Fruit fly (Drosophila melanogaster) whole organism, embryonic: ENCODE measurements around the gene CG32320.

Experiments
- CG10267 ChIP-seq: fragments of 200-800 bp; sonication (Bioruptor generic); optimal IDR thresholded peaks from 2 replicates; lab custom pipeline; 2018; ENCODE audit warnings: missing biosample characterization, mild to moderate bottlenecking, missing genetic modification characterization, moderate library complexity
- CG12071 ChIP-seq: fragments of 200-800 bp; sonication (Bioruptor generic); optimal IDR thresholded peaks from 3 replicates; lab custom pipeline; 2018; ENCODE audit warnings: missing biosample characterization, mild to moderate bottlenecking, missing genetic modification characterization
- CG14014 ChIP-seq: fragments of 200-800 bp; sonication (Bioruptor generic); IDR thresholded peaks from 2 replicates; pipeline ENCODE4 v1.3.6; 2022; ENCODE audit warnings: missing biosample characterization, missing genetic modification characterization
- CG14441 ChIP-seq: fragments of 200-800 bp; sonication (Bioruptor generic); IDR thresholded peaks from 2 replicates; pipeline ENCODE4 v1.3.6; 2022; ENCODE audit warnings: missing biosample characterization, missing genetic modification characterization
- CG15514 ChIP-seq: fragments of 200-800 bp; sonication (Bioruptor generic); optimal IDR thresholded peaks from 3 replicates; lab custom pipeline; 2017; ENCODE audit warnings: missing biosample characterization, missing genetic modification characterization, mild to moderate bottlenecking, moderate library complexity, missing genetic modification reagents
- CG16815 ChIP-seq: fragments of 200-800 bp; sonication (Bioruptor generic); optimal IDR thresholded peaks from 3 replicates; lab custom pipeline; 2017; ENCODE audit warnings: missing biosample characterization, mild to moderate bottlenecking, missing genetic modification characterization
- CG2120 ChIP-seq: fragments of 200-800 bp; sonication (Bioruptor generic); optimal IDR thresholded peaks from 3 replicates; lab custom pipeline; 2016; ENCODE audit warnings: missing biosample characterization, missing genetic modification characterization
- CG2712 ChIP-seq: fragments of 200-800 bp; optimal IDR thresholded peaks from 3 replicates; lab custom pipeline; 2019; ENCODE audit warnings: missing biosample characterization, mild to moderate bottlenecking, missing genetic modification characterization, moderate library complexity
- CG32532 ChIP-seq: fragments of 200-800 bp; sonication (Bioruptor generic); IDR thresholded peaks from 2 replicates; pipeline ENCODE4 v1.3.6; 2022; ENCODE audit warnings: missing biosample characterization, missing genetic modification characterization
- CG33557 ChIP-seq: fragments of 200-800 bp; sonication (Bioruptor generic); optimal IDR thresholded peaks from 2 replicates; lab custom pipeline; 2019; ENCODE audit warnings: missing biosample characterization, mild to moderate bottlenecking, missing genetic modification characterization, moderate library complexity
- CG3838 ChIP-seq: fragments of 200-800 bp; sonication (Bioruptor generic); optimal IDR thresholded peaks from 3 replicates; lab custom pipeline; 2016; ENCODE audit warnings: missing biosample characterization, missing genetic modification characterization
- CG4404 ChIP-seq: fragments of 200-800 bp; sonication (Bioruptor generic); IDR thresholded peaks from 2 replicates; pipeline ENCODE4 v1.3.6; 2022; ENCODE audit warnings: missing biosample characterization, missing genetic modification characterization
- CG4854 ChIP-seq: fragments of 200-800 bp; sonication (Bioruptor generic); optimal IDR thresholded peaks from 2 replicates; lab custom pipeline; 2016; ENCODE audit warnings: missing biosample characterization, missing genetic modification characterization, inconsistent platforms
- CG5245 ChIP-seq: fragments of 200-800 bp; sonication (Bioruptor generic); optimal IDR thresholded peaks from 3 replicates; lab custom pipeline; 2016; ENCODE audit warnings: missing biosample characterization, missing genetic modification characterization
- CG6254 ChIP-seq: fragments of 200-800 bp; sonication (Bioruptor generic); optimal IDR thresholded peaks from 3 replicates; lab custom pipeline; 2017; ENCODE audit warnings: mild to moderate bottlenecking, missing biosample characterization, missing genetic modification reagents, missing genetic modification characterization
- CG7745 ChIP-seq: fragments of 200-800 bp; sonication (Bioruptor generic); optimal IDR thresholded peaks from 2 replicates; lab custom pipeline; 2018; ENCODE audit warnings: missing biosample characterization, mild to moderate bottlenecking, missing genetic modification characterization, moderate library complexity
- CG8388 ChIP-seq: fragments of 200-800 bp; sonication (Bioruptor generic); optimal IDR thresholded peaks from 2 replicates; lab custom pipeline; 2019; ENCODE audit warnings: missing biosample characterization, mild to moderate bottlenecking, missing genetic modification characterization, moderate library complexity
- Camta ChIP-seq: fragments of 200-800 bp; sonication (Bioruptor generic); optimal IDR thresholded peaks from 2 replicates; lab custom pipeline; 2016; ENCODE audit warnings: missing biosample characterization, missing genetic modification characterization
- Dbx ChIP-seq: fragments of 200-800 bp; sonication (Bioruptor generic); IDR thresholded peaks from 3 replicates; pipeline ENCODE4 v1.3.6; 2022; ENCODE audit warnings: missing biosample characterization, missing genetic modification characterization
- Dip3 ChIP-seq: fragments of 200-800 bp; sonication (Bioruptor generic); optimal IDR thresholded peaks from 3 replicates; lab custom pipeline; 2016; ENCODE audit warnings: missing biosample characterization, missing genetic modification characterization
- Dref ChIP-seq: fragments of 200-800 bp; sonication (Bioruptor generic); IDR thresholded peaks from 2 replicates; pipeline ENCODE4 v1.3.6; 2022; ENCODE audit warnings: missing biosample characterization, missing genetic modification characterization
- Ets97D ChIP-seq: fragments of 200-800 bp; sonication (Bioruptor generic); optimal IDR thresholded peaks from 3 replicates; lab custom pipeline; 2016; ENCODE audit warnings: missing biosample characterization, missing genetic modification characterization
- MBD-R2 ChIP-seq: fragments of 200-800 bp; sonication (Bioruptor generic); IDR thresholded peaks from 2 replicates; pipeline ENCODE4 v1.3.6; 2022; ENCODE audit warnings: missing biosample characterization, missing genetic modification characterization
- Nf-YB ChIP-seq: fragments of 200-800 bp; sonication (Bioruptor generic); optimal IDR thresholded peaks from 3 replicates; lab custom pipeline; 2019; ENCODE audit warnings: missing biosample characterization, mild to moderate bottlenecking, missing genetic modification characterization, moderate library complexity
- Ptx1 ChIP-seq: fragments of 200-800 bp; sonication (Bioruptor generic); IDR thresholded peaks from 2 replicates; pipeline ENCODE4 v1.3.6; 2022; ENCODE audit warnings: missing biosample characterization, missing genetic modification characterization
- Sox100B ChIP-seq: fragments of 200-800 bp; sonication (Bioruptor generic); optimal IDR thresholded peaks from 3 replicates; lab custom pipeline; 2018; ENCODE audit warnings: missing biosample characterization, mild to moderate bottlenecking, missing genetic modification characterization
- Ssrp ChIP-seq: fragments of 200-800 bp; sonication (Bioruptor generic); optimal IDR thresholded peaks from 2 replicates; lab custom pipeline; 2018; ENCODE audit warnings: missing biosample characterization, mild to moderate bottlenecking, missing genetic modification characterization, moderate library complexity
- btn ChIP-seq: fragments of 200-800 bp; sonication (Bioruptor generic); optimal IDR thresholded peaks from 2 replicates; lab custom pipeline; 2016; ENCODE audit warnings: missing biosample characterization, missing genetic modification characterization
- cg ChIP-seq: fragments of 200-800 bp; sonication (Bioruptor generic); optimal IDR thresholded peaks from 3 replicates; lab custom pipeline; 2019; ENCODE audit warnings: missing biosample characterization, mild to moderate bottlenecking, missing genetic modification characterization, moderate library complexity
- chif ChIP-seq, 2 experiments: fragments of 200-800 bp; sonication (Bioruptor generic); optimal IDR thresholded peaks; 3 replicates each; lab custom pipeline; 2016; ENCODE audit warnings: missing biosample characterization in 2 of 2, missing genetic modification characterization in 2 of 2
- corto ChIP-seq: fragments of 200-800 bp; sonication (Bioruptor generic); optimal IDR thresholded peaks from 2 replicates; lab custom pipeline; 2016; ENCODE audit warnings: missing biosample characterization, mild to moderate bottlenecking, missing genetic modification characterization, moderate library complexity
- dan ChIP-seq: fragments of 200-800 bp; sonication (Bioruptor generic); IDR thresholded peaks from 2 replicates; pipeline ENCODE4 v1.3.6; 2022; ENCODE audit warnings: missing biosample characterization, missing genetic modification characterization
- dm ChIP-seq: fragments of 200-800 bp; sonication (Bioruptor generic); optimal IDR thresholded peaks from 3 replicates; lab custom pipeline; 2016; ENCODE audit warnings: missing biosample characterization, missing genetic modification characterization
- esg ChIP-seq: fragments of 200-800 bp; sonication (Bioruptor generic); conservative IDR thresholded peaks from 2 replicates; pipeline ENCODE4 v1.3.6; 2022; ENCODE audit warnings: missing biosample characterization, missing genetic modification characterization
- exex ChIP-seq: fragments of 200-800 bp; sonication (Bioruptor generic); optimal IDR thresholded peaks from 4 replicates; lab custom pipeline; 2018; ENCODE audit warnings: missing biosample characterization, mild to moderate bottlenecking, missing genetic modification characterization, moderate library complexity
- gsb ChIP-seq: fragments of 200-800 bp; sonication (Bioruptor generic); IDR thresholded peaks from 2 replicates; pipeline ENCODE4 v1.3.6; 2022; ENCODE audit warnings: missing biosample characterization, missing genetic modification characterization
- gsb-n ChIP-seq: fragments of 200-800 bp; sonication (Bioruptor generic); optimal IDR thresholded peaks from 3 replicates; lab custom pipeline; 2018; ENCODE audit warnings: missing biosample characterization, mild to moderate bottlenecking, missing genetic modification characterization
- h ChIP-seq: fragments of >200 bp; optimal IDR thresholded peaks from 2 replicates; lab custom pipeline; 2017
- ken ChIP-seq: fragments of 200-800 bp; sonication (Bioruptor generic); IDR thresholded peaks from 3 replicates; pipeline ENCODE4 v1.3.6; 2022; ENCODE audit warnings: missing biosample characterization, missing genetic modification characterization
- lola ChIP-seq, 3 experiments: fragments of >200 bp in 2 of 3; fragments of 200-800 bp in 1 of 3; sonication (Bioruptor generic) in 1 of 3; optimal IDR thresholded peaks; 2 replicates each; lab custom pipeline; 2017 to 2019; ENCODE audit warnings: missing biosample characterization in 3 of 3, missing genetic modification characterization in 3 of 3, mild to moderate bottlenecking in 1 of 3, moderate library complexity in 1 of 3
- mld ChIP-seq: fragments of 200-800 bp; sonication (Bioruptor generic); IDR thresholded peaks from 3 replicates; pipeline ENCODE4 v1.3.6; 2022; ENCODE audit warnings: missing biosample characterization, missing genetic modification characterization; ENCODE audit not compliant: partially characterized antibody
- nerfin-2 ChIP-seq: fragments of 200-800 bp; sonication (Bioruptor generic); IDR thresholded peaks from 2 replicates; pipeline ENCODE4 v1.3.6; 2022; ENCODE audit warnings: missing biosample characterization, missing genetic modification characterization; ENCODE audit not compliant: partially characterized antibody
- p53 ChIP-seq: fragments of 200-800 bp; sonication (Bioruptor generic); optimal IDR thresholded peaks from 2 replicates; lab custom pipeline; 2016; ENCODE audit warnings: missing biosample characterization, missing genetic modification characterization
- peb ChIP-seq: fragments of 200-800 bp; sonication (Bioruptor generic); IDR thresholded peaks from 2 replicates; pipeline ENCODE4 v1.3.6; 2022; ENCODE audit warnings: missing biosample characterization, missing genetic modification characterization
- pita ChIP-seq: fragments of 200-800 bp; sonication (Bioruptor generic); optimal IDR thresholded peaks from 2 replicates; lab custom pipeline; 2017; ENCODE audit warnings: missing biosample characterization, mild to moderate bottlenecking, missing genetic modification characterization
- repo ChIP-seq: fragments of 200-800 bp; sonication (Bioruptor generic); optimal IDR thresholded peaks from 2 replicates; lab custom pipeline; 2016; ENCODE audit warnings: missing biosample characterization, missing genetic modification characterization
- run ChIP-seq: fragments of 200-800 bp; sonication (Bioruptor generic); optimal IDR thresholded peaks from 3 replicates; lab custom pipeline; 2018; ENCODE audit warnings: missing biosample characterization, mild to moderate bottlenecking, missing genetic modification characterization
- sim ChIP-seq: fragments of 200-800 bp; sonication (Bioruptor generic); IDR thresholded peaks from 2 replicates; pipeline ENCODE4 v1.3.6; 2022; ENCODE audit warnings: missing biosample characterization, missing genetic modification characterization
- trh ChIP-seq: fragments of 200-800 bp; sonication (Bioruptor generic); optimal IDR thresholded peaks from 2 replicates; lab custom pipeline; 2016; ENCODE audit warnings: missing biosample characterization, missing genetic modification characterization
- usp ChIP-seq: fragments of >200 bp; optimal IDR thresholded peaks from 2 replicates; lab custom pipeline; 2017; ENCODE audit warnings: missing biosample characterization, missing genetic modification characterization

CG32320 gene

DNA sequence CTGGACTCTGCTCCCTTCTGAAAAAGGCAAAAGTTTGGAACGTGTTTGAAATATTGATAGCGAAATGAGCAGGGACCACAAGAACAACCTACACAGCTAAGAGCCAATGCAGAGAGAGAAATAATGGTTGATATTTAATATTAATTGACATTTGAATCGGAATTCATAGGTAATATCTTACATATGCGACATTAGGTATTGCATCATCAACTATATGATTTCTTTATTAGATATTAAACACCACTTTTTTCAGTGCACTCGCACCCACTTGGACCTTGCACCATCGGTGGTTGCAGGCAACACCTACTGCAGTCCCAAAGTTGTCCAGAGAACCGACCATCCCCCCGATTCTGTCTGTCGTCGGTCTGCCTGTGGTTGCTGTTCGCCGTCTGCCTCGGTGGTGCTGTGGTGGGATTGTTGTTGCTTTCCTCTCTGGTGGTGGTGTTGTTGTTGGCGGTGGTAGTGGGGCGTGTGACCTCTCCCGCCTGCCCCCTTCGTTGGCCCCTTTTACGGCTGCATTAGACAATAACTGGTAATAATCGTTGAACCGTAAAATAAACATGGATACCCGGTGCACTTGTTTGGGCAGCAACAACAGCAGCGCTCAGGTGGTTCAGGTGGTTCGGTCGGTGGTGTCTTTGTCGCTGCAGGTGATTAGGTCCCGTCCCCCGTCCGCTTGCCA is 19.4 kb upstream of the CG32320 start (continued):
- TF ChIP-seq MBD-R2 (0 out of 2 replicates have a peak, but pooled peaks have one; percentile 14), CG10267 (peak; percentile 76), esg (GFP tag; lab: Robert Waterston, UW) (peak; percentile 42), CG32532 (GFP tag; lab: Robert Waterston, UW) (peak; percentile 40), CG7745 (tag; lab: Kevin White, UChicago) (no peak), Sox100B (peak; percentile 45), CG3838 (peak; percentile 5), ken (GFP tag; lab: Robert Waterston, UW) (peak; percentile 67), exex (tag; lab: Kevin White, UChicago) (no peak), peb (peak; percentile 57; the same call in 1 of the 2 replicates), CG33557 (GFP tag; lab: Kevin White, UChicago) (no peak), btn (GFP tag; lab: Kevin White, UChicago) (peak; percentile 2), corto (GFP tag; lab: Kevin White, UChicago) (peak; percentile 23), CG6254 (GFP tag; lab: Kevin White, UChicago) (peak; percentile 76), gsb (no peak), CG12071 (GFP tag; lab: Kevin White, UChicago) (peak; percentile 14), CG2120 (GFP tag; lab: Kevin White, UChicago) (peak; percentile 18), Dbx (GFP tag; lab: Robert Waterston, UW) (no peak), CG16815 (GFP tag; lab: Kevin White, UChicago) (peak; percentile 73), h (lab: Kevin White, UChicago) (no peak), dan (GFP tag; lab: Robert Waterston, UW) (no peak), trh (GFP tag; lab: Kevin White, UChicago) (no peak), CG5245 (no peak), usp (no peak), dm (GFP tag; lab: Kevin White, UChicago) (no peak), p53 (no peak), Dref (GFP tag; lab: Robert Waterston, UW) (0 out of 2 replicates have a peak, but pooled peaks have one; percentile 8), CG4404 (peak; percentile 62), mld (GFP tag; lab: Robert Waterston, UW) (no peak), Ssrp (tag; lab: Kevin White, UChicago) (peak; percentile 67), Camta (peak; percentile 3), nerfin-2 (GFP tag; lab: Robert Waterston, UW) (no peak), Ets97D (GFP tag; lab: Kevin White, UChicago) (peak; percentile 3), CG2712 (tag; lab: Kevin White, UChicago) (peak; percentile 86), Dip3 (GFP tag; lab: Kevin White, UChicago) (no peak), CG4854 (peak; percentile 5), cg (GFP tag; lab: Kevin White, UChicago) (no peak), Nf-YB (GFP tag; lab: Kevin White, UChicago) (peak; percentile 41), CG8388 (GFP tag; lab: Kevin White, UChicago) (peak; percentile 77), lola (GFP tag; optimal IDR thresholded peaks at IDR 0.05; lab: Kevin White, UChicago) (peak in 1 of 3 experiments; percentile 72), pita (GFP tag; lab: Kevin White, UChicago) (no peak), CG15514 (no peak), CG14014 (GFP tag; lab: Robert Waterston, UW) (peak; percentile 24; the same call in 1 of the 2 replicates), sim (peak; percentile 75), CG14441 (peak; percentile 54; the same call in 1 of the 2 replicates), repo (GFP tag; lab: Kevin White, UChicago) (no peak), run (tag; lab: Kevin White, UChicago) (no peak), gsb-n (tag; lab: Kevin White, UChicago) (peak; percentile 66), Ptx1 (GFP tag; lab: Robert Waterston, UW) (peak; percentile 55; the same call in 1 of the 2 replicates), chif (GFP tag; optimal IDR thresholded peaks at IDR 0.05; lab: Kevin White, UChicago) (peak; percentile 22 to 47)
